Fruit fly (Drosophila melanogaster) whole organism, embryonic: Measurements from ENCODE around the gene Vha55.

Experiments
- Bgb ChIP-seq: fragments of 200-800 bp; sonication (Bioruptor generic); IDR thresholded peaks from 2 replicates; pipeline ENCODE4 v1.3.6; 2022; ENCODE audit warnings: missing biosample characterization, missing genetic modification characterization; ENCODE audit not compliant: partially characterized antibody
- CG13123 ChIP-seq: fragments of 200-800 bp; sonication (Bioruptor generic); optimal IDR thresholded peaks from 2 replicates; lab custom pipeline; 2016; ENCODE audit warnings: missing biosample characterization, missing genetic modification characterization
- CG14860 ChIP-seq: fragments of 200-800 bp; sonication (Bioruptor generic); IDR thresholded peaks from 3 replicates; pipeline ENCODE4 v1.3.6; 2022; ENCODE audit warnings: missing biosample characterization, missing genetic modification characterization; ENCODE audit not compliant: partially characterized antibody
- CG16813 ChIP-seq: fragments of 200-800 bp; sonication (Bioruptor generic); IDR thresholded peaks from 3 replicates; pipeline ENCODE4 v1.3.6; 2022; ENCODE audit warnings: missing biosample characterization, missing genetic modification characterization; ENCODE audit not compliant: partially characterized antibody
- CG17328 ChIP-seq: fragments of 200-800 bp; sonication (Bioruptor generic); IDR thresholded peaks from 2 replicates; pipeline ENCODE4 v1.3.6; 2022; ENCODE audit warnings: missing biosample characterization, missing genetic modification characterization
- CG1792 ChIP-seq: fragments of 200-800 bp; sonication (Bioruptor generic); optimal IDR thresholded peaks from 2 replicates; lab custom pipeline; 2016; ENCODE audit warnings: missing biosample characterization, missing genetic modification characterization
- CG18262 ChIP-seq: fragments of 200-800 bp; optimal IDR thresholded peaks from 3 replicates; lab custom pipeline; 2019; ENCODE audit warnings: missing biosample characterization, mild to moderate bottlenecking, missing genetic modification characterization, moderate library complexity
- CG2712 ChIP-seq: fragments of 200-800 bp; optimal IDR thresholded peaks from 3 replicates; lab custom pipeline; 2019; ENCODE audit warnings: missing biosample characterization, mild to moderate bottlenecking, missing genetic modification characterization, moderate library complexity
- CG34224 ChIP-seq: fragments of 200-800 bp; sonication (Bioruptor generic); IDR thresholded peaks from 3 replicates; pipeline ENCODE4 v1.3.6; 2022; ENCODE audit warnings: missing biosample characterization, missing genetic modification characterization; ENCODE audit not compliant: partially characterized antibody
- CG4707 ChIP-seq: fragments of 200-800 bp; sonication (Bioruptor generic); optimal IDR thresholded peaks from 2 replicates; lab custom pipeline; 2018; ENCODE audit warnings: missing biosample characterization, mild to moderate bottlenecking, missing genetic modification characterization, moderate library complexity
- CG5180 ChIP-seq: fragments of 200-800 bp; sonication (Bioruptor generic); optimal IDR thresholded peaks from 3 replicates; lab custom pipeline; 2017; ENCODE audit warnings: missing biosample characterization, missing genetic modification characterization, mild to moderate bottlenecking, moderate library complexity, missing genetic modification reagents
- CG5245 ChIP-seq: fragments of 200-800 bp; sonication (Bioruptor generic); optimal IDR thresholded peaks from 3 replicates; lab custom pipeline; 2016; ENCODE audit warnings: missing biosample characterization, missing genetic modification characterization
- CG6683 ChIP-seq: fragments of 200-800 bp; sonication (Bioruptor generic); optimal IDR thresholded peaks from 2 replicates; lab custom pipeline; 2017; ENCODE audit warnings: missing biosample characterization, mild to moderate bottlenecking, missing genetic modification characterization, missing genetic modification reagents
- CG7987 ChIP-seq: fragments of 200-800 bp; sonication (Bioruptor generic); optimal IDR thresholded peaks from 2 replicates; lab custom pipeline; 2018; ENCODE audit warnings: missing biosample characterization, mild to moderate bottlenecking, missing genetic modification characterization, moderate library complexity
- CG8765 ChIP-seq: fragments of 200-800 bp; sonication (Bioruptor generic); IDR thresholded peaks from 2 replicates; pipeline ENCODE4 v1.3.6; 2022; ENCODE audit warnings: missing biosample characterization, missing genetic modification characterization
- CG9797 ChIP-seq: fragments of 200-800 bp; sonication (Bioruptor generic); optimal IDR thresholded peaks from 3 replicates; lab custom pipeline; 2018; ENCODE audit warnings: missing biosample characterization, mild to moderate bottlenecking, missing genetic modification characterization
- CkIIα-i1 ChIP-seq: fragments of 200-800 bp; sonication (Bioruptor generic); IDR thresholded peaks from 2 replicates; pipeline ENCODE4 v1.3.6; 2022; ENCODE audit warnings: missing biosample characterization, missing genetic modification characterization
- Doc2 ChIP-seq: fragments of 200-800 bp; sonication (Bioruptor generic); IDR thresholded peaks from 2 replicates; pipeline ENCODE4 v1.3.6; 2022; ENCODE audit warnings: missing biosample characterization, missing genetic modification characterization
- Doc3 ChIP-seq: fragments of 200-800 bp; sonication (Bioruptor generic); IDR thresholded peaks from 3 replicates; pipeline ENCODE4 v1.3.6; 2022; ENCODE audit warnings: missing biosample characterization, missing genetic modification characterization; ENCODE audit not compliant: partially characterized antibody
- Ets65A ChIP-seq: fragments of 200-800 bp; sonication (Bioruptor generic); peaks from one replicate; lab custom pipeline; 2016; ENCODE audit warnings: missing biosample characterization, missing genetic modification characterization
- HHEX ChIP-seq: fragments of 200-800 bp; sonication (Bioruptor generic); optimal IDR thresholded peaks from 3 replicates; lab custom pipeline; 2017; ENCODE audit warnings: missing biosample characterization, mild to moderate bottlenecking, missing genetic modification characterization, missing genetic modification reagents
- Hand ChIP-seq: fragments of 200-800 bp; sonication (Bioruptor generic); optimal IDR thresholded peaks from 2 replicates; lab custom pipeline; 2017; ENCODE audit warnings: mild to moderate bottlenecking, missing biosample characterization, missing genetic modification reagents, missing genetic modification characterization
- Hsf ChIP-seq: fragments of 200-800 bp; sonication (Bioruptor generic); optimal IDR thresholded peaks from 3 replicates; lab custom pipeline; 2016; ENCODE audit warnings: missing biosample characterization, missing genetic modification characterization
- Mes4 ChIP-seq: fragments of 200-800 bp; sonication (Bioruptor generic); optimal IDR thresholded peaks from 2 replicates; lab custom pipeline; 2016; ENCODE audit warnings: missing biosample characterization, missing genetic modification characterization
- Myb ChIP-seq: fragments of 200-800 bp; sonication (Bioruptor generic); optimal IDR thresholded peaks from 2 replicates; lab custom pipeline; 2016; ENCODE audit warnings: missing biosample characterization, missing genetic modification characterization
- NC2α ChIP-seq: fragments of 200-800 bp; sonication (Bioruptor generic); optimal IDR thresholded peaks from 2 replicates; lab custom pipeline; 2016; ENCODE audit warnings: missing biosample characterization, missing genetic modification characterization
- abd-A ChIP-seq: fragments of 200-800 bp; sonication (Bioruptor generic); optimal IDR thresholded peaks from 3 replicates; lab custom pipeline; 2019; ENCODE audit warnings: missing biosample characterization, mild to moderate bottlenecking, missing genetic modification characterization, moderate library complexity
- ac ChIP-seq: fragments of 200-800 bp; sonication (Bioruptor generic); optimal IDR thresholded peaks from 3 replicates; lab custom pipeline; 2017; ENCODE audit warnings: missing biosample characterization, mild to moderate bottlenecking, missing genetic modification characterization
- amos ChIP-seq: fragments of 200-800 bp; sonication (Bioruptor generic); IDR thresholded peaks from 2 replicates; pipeline ENCODE4 v1.3.6; 2022; ENCODE audit warnings: missing biosample characterization, missing genetic modification characterization; ENCODE audit not compliant: partially characterized antibody
- aop ChIP-seq: fragments of 200-800 bp; sonication (Bioruptor generic); IDR thresholded peaks from 2 replicates; pipeline ENCODE4 v1.3.6; 2022; ENCODE audit warnings: missing biosample characterization, missing genetic modification characterization
- az2 ChIP-seq: fragments of 200-800 bp; sonication (Bioruptor generic); optimal IDR thresholded peaks from 3 replicates; lab custom pipeline; 2016; ENCODE audit warnings: missing biosample characterization, missing genetic modification characterization
- bbx ChIP-seq: fragments of 200-800 bp; sonication (Bioruptor generic); IDR thresholded peaks from 2 replicates; pipeline ENCODE4 v1.3.6; 2022; ENCODE audit warnings: missing biosample characterization, missing genetic modification characterization; ENCODE audit not compliant: partially characterized antibody
- bigmax ChIP-seq: fragments of 200-800 bp; sonication (Bioruptor generic); optimal IDR thresholded peaks from 2 replicates; lab custom pipeline; 2018; ENCODE audit warnings: missing biosample characterization, mild to moderate bottlenecking, missing genetic modification characterization
- cg ChIP-seq: fragments of 200-800 bp; sonication (Bioruptor generic); optimal IDR thresholded peaks from 3 replicates; lab custom pipeline; 2019; ENCODE audit warnings: missing biosample characterization, mild to moderate bottlenecking, missing genetic modification characterization, moderate library complexity
- dpn ChIP-seq, 2 experiments: fragments of 200-800 bp; sonication (Bioruptor generic); optimal IDR thresholded peaks; 3 replicates each; lab custom pipeline; 2016; ENCODE audit warnings: missing biosample characterization in 2 of 2, missing genetic modification characterization in 2 of 2
- dysf ChIP-seq: fragments of 200-800 bp; sonication (Bioruptor generic); IDR thresholded peaks from 3 replicates; pipeline ENCODE4 v1.3.6; 2022; ENCODE audit warnings: missing biosample characterization, missing genetic modification characterization
- fd96Cb ChIP-seq: fragments of 200-800 bp; sonication (Bioruptor generic); optimal IDR thresholded peaks from 2 replicates; lab custom pipeline; 2018; ENCODE audit warnings: missing biosample characterization, mild to moderate bottlenecking, missing genetic modification characterization, moderate library complexity
- fru ChIP-seq: fragments of >200 bp; optimal IDR thresholded peaks from 2 replicates; lab custom pipeline; 2017
- gcm ChIP-seq: fragments of 200-800 bp; sonication (Bioruptor generic); optimal IDR thresholded peaks from 2 replicates; lab custom pipeline; 2019; ENCODE audit warnings: missing biosample characterization, mild to moderate bottlenecking, missing genetic modification characterization, moderate library complexity
- gsb-n ChIP-seq: fragments of 200-800 bp; sonication (Bioruptor generic); optimal IDR thresholded peaks from 3 replicates; lab custom pipeline; 2018; ENCODE audit warnings: missing biosample characterization, mild to moderate bottlenecking, missing genetic modification characterization
- gt ChIP-seq: fragments of 200-800 bp; sonication (Bioruptor generic); IDR thresholded peaks from 2 replicates; pipeline ENCODE4 v1.3.6; 2022; ENCODE audit warnings: missing biosample characterization, missing genetic modification characterization
- hb ChIP-seq: fragments of 200-800 bp; sonication (Bioruptor generic); IDR thresholded peaks from 3 replicates; pipeline ENCODE4 v1.3.6; 2022; ENCODE audit warnings: missing biosample characterization, missing genetic modification characterization; ENCODE audit not compliant: partially characterized antibody
- mld ChIP-seq: fragments of 200-800 bp; sonication (Bioruptor generic); IDR thresholded peaks from 3 replicates; pipeline ENCODE4 v1.3.6; 2022; ENCODE audit warnings: missing biosample characterization, missing genetic modification characterization; ENCODE audit not compliant: partially characterized antibody
- pan ChIP-seq, 4 experiments: fragments of >200 bp in 3 of 4; fragments of 200-800 bp in 1 of 4; sonication (Bioruptor generic) in 1 of 4; optimal IDR thresholded peaks in 3 of 4; IDR thresholded peaks in 1 of 4; 2 replicates each; pipeline versions ENCODE4 v1.3.6 to Lab custom; 2017 to 2022; ENCODE audit warnings: missing biosample characterization in 2 of 4, missing genetic modification characterization in 2 of 4, mixed read lengths in 1 of 4
- psq ChIP-seq: fragments of 200-800 bp; sonication (Bioruptor generic); optimal IDR thresholded peaks from 2 replicates; lab custom pipeline; 2017; ENCODE audit warnings: missing biosample characterization, missing genetic modification characterization
- ro ChIP-seq: fragments of 200-800 bp; sonication (Bioruptor generic); IDR thresholded peaks from 2 replicates; pipeline ENCODE4 v1.3.6; 2022; ENCODE audit warnings: missing biosample characterization, missing genetic modification characterization
- schlank ChIP-seq: fragments of 200-800 bp; sonication (Bioruptor generic); optimal IDR thresholded peaks from 2 replicates; lab custom pipeline; 2018; ENCODE audit warnings: missing biosample characterization, mild to moderate bottlenecking, missing genetic modification characterization
- sens-2 ChIP-seq: fragments of 200-800 bp; sonication (Bioruptor generic); IDR thresholded peaks from 2 replicates; pipeline ENCODE4 v1.3.6; 2022; ENCODE audit warnings: missing biosample characterization, missing genetic modification characterization
- tup ChIP-seq: fragments of 200-800 bp; sonication (Bioruptor generic); optimal IDR thresholded peaks from 2 replicates; lab custom pipeline; 2016; ENCODE audit warnings: missing biosample characterization, mild to moderate bottlenecking, missing genetic modification characterization, moderate library complexity
- zen ChIP-seq: fragments of 200-800 bp; sonication (Bioruptor generic); optimal IDR thresholded peaks from 3 replicates; lab custom pipeline; 2018; ENCODE audit warnings: missing biosample characterization, mild to moderate bottlenecking, missing genetic modification characterization, moderate library complexity

Gene Vha55

DNA sequence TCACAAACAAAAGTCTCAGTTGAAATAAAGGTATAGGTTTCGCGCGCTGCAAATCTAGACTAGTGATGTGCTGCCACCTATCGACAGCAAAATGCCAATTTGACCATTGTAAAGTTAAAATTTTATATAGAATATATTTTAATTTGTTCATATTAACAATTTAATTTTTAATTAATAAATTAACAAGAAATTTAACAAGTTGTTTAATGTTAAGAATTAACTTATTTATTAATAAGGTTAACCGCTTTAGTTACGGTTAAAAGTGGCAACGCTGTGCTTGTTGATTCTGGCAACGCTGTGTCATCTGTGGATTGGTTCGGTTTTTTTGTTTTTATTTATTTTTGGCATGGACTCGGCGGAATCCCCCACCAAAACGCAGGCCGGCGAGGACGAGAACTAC, 2.7 kb upstream of the Vha55 start, which contains the start of gene Not10 (continued):
- TF ChIP-seq CG18262 (no peak), CG13123 (GFP tag; lab: Kevin White, UChicago) (no peak), CG1792 (no peak), gcm (GFP tag; lab: Kevin White, UChicago) (peak; percentile 0), mld (GFP tag; lab: Robert Waterston, UW) (no peak), abd-A (tag; lab: Kevin White, UChicago) (no peak), pan (optimal IDR thresholded peaks at IDR 0.05; lab: Kevin White, UChicago) (no peak), pan (GFP tag; optimal IDR thresholded peaks at IDR 0.05 in 1 of 2, IDR thresholded peaks at IDR 0.05 in 1 of 2) (no peak), Bgb (GFP tag; lab: Robert Waterston, UW) (peak; percentile 43; the same call in 1 of the 2 replicates), CG9797 (GFP tag; lab: Kevin White, UChicago) (peak; percentile 20), HHEX (no peak), sens-2 (no peak), gsb-n (tag; lab: Kevin White, UChicago) (peak; percentile 96), CG14860 (GFP tag; lab: Robert Waterston, UW) (no peak), Doc2 (GFP tag; lab: Robert Waterston, UW) (no peak), CG5245 (GFP tag; lab: Kevin White, UChicago) (no peak), Hsf (GFP tag; lab: Kevin White, UChicago) (no peak), hb (GFP tag; lab: Robert Waterston, UW) (peak; percentile 59; the same call in 1 of the 3 replicates), az2 (GFP tag; lab: Kevin White, UChicago) (peak; percentile 49), CG6683 (GFP tag; lab: Kevin White, UChicago) (no peak), psq (no peak), CG5180 (GFP tag; lab: Kevin White, UChicago) (no peak), ro (GFP tag; lab: Robert Waterston, UW) (no peak), dysf (GFP tag; lab: Robert Waterston, UW) (no peak), Ets65A (GFP tag; lab: Kevin White, UChicago) (no peak), gt (GFP tag; lab: Robert Waterston, UW) (no peak), CG7987 (GFP tag; lab: Kevin White, UChicago) (no peak), CG16813 (GFP tag; lab: Robert Waterston, UW) (peak; percentile 64), CG8765 (GFP tag; lab: Robert Waterston, UW) (no peak), ac (GFP tag; lab: Kevin White, UChicago) (no peak), cg (GFP tag; lab: Kevin White, UChicago) (no peak), CG17328 (GFP tag; lab: Robert Waterston, UW) (no peak), NC2α (GFP tag; lab: Kevin White, UChicago) (no peak), tup (GFP tag; lab: Kevin White, UChicago) (no peak), fd96Cb (tag; lab: Kevin White, UChicago) (no peak), zen (peak; percentile 23), CkIIα-i1 (GFP tag; lab: Robert Waterston, UW) (no peak), bbx (GFP tag; lab: Robert Waterston, UW) (peak; percentile 33; the same call in 1 of the 2 replicates), CG34224 (GFP tag; lab: Robert Waterston, UW) (peak; percentile 77), CG4707 (GFP tag; lab: Kevin White, UChicago) (no peak), Hand (GFP tag; lab: Kevin White, UChicago) (no peak), CG2712 (tag; lab: Kevin White, UChicago) (peak; percentile 62), Myb (GFP tag; lab: Kevin White, UChicago) (no peak), Doc3 (peak; percentile 66; the same call in 2 of the 3 replicates), fru (no peak), aop (no peak), Mes4 (GFP tag; lab: Kevin White, UChicago) (no peak), schlank (tag; lab: Kevin White, UChicago) (no peak), amos (GFP tag; lab: Robert Waterston, UW) (peak; percentile 66), bigmax (GFP tag; lab: Kevin White, UChicago) (peak; percentile 70), dpn (GFP tag; optimal IDR thresholded peaks at IDR 0.05; lab: Kevin White, UChicago) (peak in 1 of 2 experiments; percentile 45)
